Worm (Caenorhabditis elegans): Measurements from ENCODE around the gene ZK328.6.

- TF ChIP-seq tag-97 (GFP tag; IDR thresholded peaks at IDR 0.05) (no peak), hlh-11 (tag; optimal IDR thresholded peaks at IDR 0.05) (no peak), nhr-76 (tag; optimal IDR thresholded peaks at IDR 0.05) (no peak), ama-1 (optimal IDR thresholded peaks at IDR 0.05) (no peak), fos-1 (tag; optimal IDR thresholded peaks at IDR 0.05) (no peak)
Measured at ce11 chrIII:5982026-5982425, 48.4 kb downstream of the ZK328.6 start, which contains the start of gene frm-2.

Data from whole organism, L4 larva.